Fruit fly (Drosophila melanogaster): Measurements from ENCODE around the gene CG33995.

CG33995 gene

dm6 chr2L:5080225-5080867, 37.3 kb downstream of the CG33995 start:
- no peak for TF ChIP-seq dm (GFP tag; optimal IDR thresholded peaks at IDR 0.05)
- TF ChIP-seq Oli (tag; optimal IDR thresholded peaks at IDR 0.05) = peak; percentile 32
- no peak for TF ChIP-seq CG6813 (GFP tag; optimal IDR thresholded peaks at IDR 0.05)
- no peak for TF ChIP-seq CG2889 (GFP tag; IDR thresholded peaks at IDR 0.05)
- 0 out of 2 replicates have a peak, but pooled peaks have one; percentile 7 for TF ChIP-seq sob (GFP tag; IDR thresholded peaks at IDR 0.05)
- TF ChIP-seq Nf-YB (GFP tag; optimal IDR thresholded peaks at IDR 0.05) = no peak
- TF ChIP-seq CG10267 (tag; optimal IDR thresholded peaks at IDR 0.05) = no peak
- TF ChIP-seq ssp (GFP tag; IDR thresholded peaks at IDR 0.05) = no peak
- TF ChIP-seq CG3726 (GFP tag; IDR thresholded peaks at IDR 0.05) = no peak
- no peak for TF ChIP-seq scrt (GFP tag; optimal IDR thresholded peaks at IDR 0.05)
- no peak for TF ChIP-seq Xrp1 (GFP tag; IDR thresholded peaks at IDR 0.05)
- peak; percentile 20 for TF ChIP-seq CG17359 (tag; optimal IDR thresholded peaks at IDR 0.05)
- TF ChIP-seq Jarid2 (GFP tag; optimal IDR thresholded peaks at IDR 0.05) = no peak
- TF ChIP-seq amos (GFP tag; IDR thresholded peaks at IDR 0.05; ENCODE audit: partially characterized antibody) = no peak
- peak; percentile 16 for TF ChIP-seq lab (GFP tag; optimal IDR thresholded peaks at IDR 0.05)
- TF ChIP-seq CG6254 (GFP tag; optimal IDR thresholded peaks at IDR 0.05) = no peak
- no peak for TF ChIP-seq Fer3 (tag; optimal IDR thresholded peaks at IDR 0.05)
- no peak for TF ChIP-seq Dref (GFP tag; IDR thresholded peaks at IDR 0.05)
- no peak for TF ChIP-seq CG16779 (GFP tag; IDR thresholded peaks at IDR 0.05)
- peak; percentile 2 for TF ChIP-seq unpg (GFP tag; optimal IDR thresholded peaks at IDR 0.05)
- no peak for TF ChIP-seq Nf-YC (tag; optimal IDR thresholded peaks at IDR 0.05)
- TF ChIP-seq phol (tag; optimal IDR thresholded peaks at IDR 0.05) = peak; percentile 45
- TF ChIP-seq CG9437 (GFP tag; optimal IDR thresholded peaks at IDR 0.05) = no peak
- TF ChIP-seq CG7839 (tag; optimal IDR thresholded peaks at IDR 0.05) = no peak
- TF ChIP-seq CG11398 (GFP tag; optimal IDR thresholded peaks at IDR 0.05) = no peak
- TF ChIP-seq CG7928 (GFP tag; optimal IDR thresholded peaks at IDR 0.05) = no peak
- TF ChIP-seq nom (GFP tag; optimal IDR thresholded peaks at IDR 0.05) = peak; percentile 65
- peak; percentile 53 for TF ChIP-seq CG2678 (tag; optimal IDR thresholded peaks at IDR 0.05)
- peak; percentile 10 for TF ChIP-seq ind (GFP tag; optimal IDR thresholded peaks at IDR 0.05)
- no peak for TF ChIP-seq dysf (GFP tag; IDR thresholded peaks at IDR 0.05)
- peak; percentile 28 for TF ChIP-seq CG7556 (GFP tag; optimal IDR thresholded peaks at IDR 0.05)
- no peak for TF ChIP-seq Sox100B (GFP tag; optimal IDR thresholded peaks at IDR 0.05)
- no peak for TF ChIP-seq NFAT (GFP tag; IDR thresholded peaks at IDR 0.05)
- TF ChIP-seq Ada2b (GFP tag; IDR thresholded peaks at IDR 0.05) = no peak
- TF ChIP-seq CG10543 (GFP tag; optimal IDR thresholded peaks at IDR 0.05) = no peak
- no peak for TF ChIP-seq CG7987 (GFP tag; optimal IDR thresholded peaks at IDR 0.05)
- no peak for TF ChIP-seq repo (GFP tag; optimal IDR thresholded peaks at IDR 0.05)
- TF ChIP-seq D19B (GFP tag; optimal IDR thresholded peaks at IDR 0.05) = no peak
- TF ChIP-seq CG32767 (GFP tag; IDR thresholded peaks at IDR 0.05) = no peak
- no peak for TF ChIP-seq CG3407 (GFP tag; optimal IDR thresholded peaks at IDR 0.05)
- TF ChIP-seq chinmo (GFP tag; IDR thresholded peaks at IDR 0.05; ENCODE audit: partially characterized antibody) = 0 out of 4 replicates have a peak, but pooled peaks have one; percentile 20
- TF ChIP-seq CG17186 (GFP tag; optimal IDR thresholded peaks at IDR 0.05) = no peak
- TF ChIP-seq CG3163 (GFP tag; optimal IDR thresholded peaks at IDR 0.05) = no peak
- TF ChIP-seq stc (GFP tag; IDR thresholded peaks at IDR 0.05) = peak; percentile 18; the same call in 1 of the 2 replicates
- peak; percentile 2 for TF ChIP-seq CG10147 (GFP tag; optimal IDR thresholded peaks at IDR 0.05)
- no peak for TF ChIP-seq pros (GFP tag; optimal IDR thresholded peaks at IDR 0.05)
- TF ChIP-seq CG10274 (GFP tag; optimal IDR thresholded peaks at IDR 0.05) = no peak
- TF ChIP-seq bcd (GFP tag; optimal IDR thresholded peaks at IDR 0.05) = no peak
- no peak for TF ChIP-seq CG17568 (GFP tag; optimal IDR thresholded peaks at IDR 0.05)
- no peak for TF ChIP-seq CTCF (GFP tag; optimal IDR thresholded peaks at IDR 0.05)

Data from whole organism, embryonic.